Worm (Caenorhabditis elegans) whole organism, late embryonic: Measurements from ENCODE around the gene lag-2.

Experiments used
- F13H6.1 ChIP-seq: sonication (generic microtip); optimal IDR thresholded peaks from 2 replicates; lab custom pipeline; 2016; ENCODE audit warnings: missing genetic modification characterization, missing compliant biosample characterization
- ama-1 ChIP-seq: fragments of 150-350 bp; optimal IDR thresholded peaks from 2 replicates; lab custom pipeline; 2014
- ceh-30 ChIP-seq: fragments of 150-350 bp; optimal IDR thresholded peaks from 2 replicates; lab custom pipeline; 2014; ENCODE audit warnings: missing biosample characterization, missing genetic modification characterization
- ceh-31 ChIP-seq: sonication (generic microtip); optimal IDR thresholded peaks from 2 replicates; lab custom pipeline; 2016; ENCODE audit warnings: missing genetic modification characterization, missing compliant biosample characterization
- ceh-34 ChIP-seq: sonication (generic microtip); optimal IDR thresholded peaks from 2 replicates; lab custom pipeline; 2016; ENCODE audit warnings: mild to moderate bottlenecking, missing genetic modification characterization, missing compliant biosample characterization
- ceh-45 ChIP-seq: fragments of 200-800 bp; sonication (Bioruptor generic); IDR thresholded peaks from 2 replicates; pipeline ENCODE4 v1.3.6; 2022; ENCODE audit warnings: missing genetic modification reagents, missing genetic modification characterization, missing compliant biosample characterization
- ceh-48 ChIP-seq: sonication (generic microtip); optimal IDR thresholded peaks from 2 replicates; lab custom pipeline; 2016; ENCODE audit warnings: missing genetic modification characterization, inconsistent platforms, missing compliant biosample characterization
- ceh-6 ChIP-seq: fragments of 200-800 bp; sonication (Bioruptor generic); optimal IDR thresholded peaks from 2 replicates; lab custom pipeline; 2018; ENCODE audit warnings: mild to moderate bottlenecking, missing genetic modification characterization, missing compliant biosample characterization
- dmd-4 ChIP-seq: sonication (generic microtip); optimal IDR thresholded peaks from 2 replicates; lab custom pipeline; 2016; ENCODE audit warnings: borderline replicate concordance, missing genetic modification characterization, missing compliant biosample characterization
- dve-1 ChIP-seq: sonication (generic microtip); optimal IDR thresholded peaks from 2 replicates; lab custom pipeline; 2017; ENCODE audit warnings: antibody characterized with exemption, mild to moderate bottlenecking, missing genetic modification characterization, missing compliant biosample characterization
- elt-2 ChIP-seq: sonication (generic microtip); optimal IDR thresholded peaks from 2 replicates; lab custom pipeline; 2016; ENCODE audit warnings: missing genetic modification reagents, missing genetic modification characterization, missing compliant biosample characterization
- elt-4 ChIP-seq: sonication (generic microtip); optimal IDR thresholded peaks from 2 replicates; lab custom pipeline; 2016; ENCODE audit warnings: missing genetic modification characterization, missing compliant biosample characterization
- eyg-1 ChIP-seq: sonication (generic microtip); optimal IDR thresholded peaks from 2 replicates; lab custom pipeline; 2016; ENCODE audit warnings: missing genotype, missing genetic modification characterization, missing compliant biosample characterization
- fax-1 ChIP-seq: sonication (generic microtip); optimal IDR thresholded peaks from 2 replicates; lab custom pipeline; 2016; ENCODE audit warnings: missing genotype, missing genetic modification characterization, missing compliant biosample characterization
- fkh-10 ChIP-seq: fragments of 150-350 bp; optimal IDR thresholded peaks from 2 replicates; lab custom pipeline; 2014; ENCODE audit warnings: missing biosample characterization, missing genetic modification reagents, missing genetic modification characterization
- gmeb-2 ChIP-seq: sonication (generic microtip); optimal IDR thresholded peaks from 2 replicates; lab custom pipeline; 2016; ENCODE audit warnings: missing genetic modification characterization, inconsistent platforms, missing compliant biosample characterization
- hlh-13 ChIP-seq: fragments of 200-800 bp; sonication (Bioruptor generic); optimal IDR thresholded peaks from 2 replicates; lab custom pipeline; 2018; ENCODE audit warnings: mild to moderate bottlenecking, missing genetic modification characterization, missing compliant biosample characterization
- hlh-15 ChIP-seq: sonication (generic microtip); optimal IDR thresholded peaks from 2 replicates; lab custom pipeline; 2016; ENCODE audit warnings: missing genetic modification characterization, missing compliant biosample characterization
- lim-6 ChIP-seq: sonication (generic microtip); optimal IDR thresholded peaks from 2 replicates; lab custom pipeline; 2016; ENCODE audit warnings: missing genetic modification characterization, missing compliant biosample characterization
- mec-3 ChIP-seq: sonication (generic microtip); optimal IDR thresholded peaks from 2 replicates; lab custom pipeline; 2016; ENCODE audit warnings: borderline replicate concordance, missing genetic modification characterization, missing compliant biosample characterization
- nfya-1 ChIP-seq: sonication (generic microtip); optimal IDR thresholded peaks from 2 replicates; lab custom pipeline; 2017; ENCODE audit warnings: missing genetic modification characterization, mild to moderate bottlenecking, missing compliant biosample characterization, antibody characterized with exemption, moderate library complexity
- nhr-11 ChIP-seq: fragments of 150-350 bp; optimal IDR thresholded peaks from 2 replicates; lab custom pipeline; 2014; ENCODE audit warnings: missing biosample characterization, missing genetic modification characterization
- nhr-232 ChIP-seq: sonication (generic microtip); optimal IDR thresholded peaks from 2 replicates; lab custom pipeline; 2016; ENCODE audit warnings: missing genetic modification characterization, missing compliant biosample characterization
- npax-4 ChIP-seq: sonication (generic microtip); optimal IDR thresholded peaks from 2 replicates; lab custom pipeline; 2016; ENCODE audit warnings: missing genetic modification characterization, missing compliant biosample characterization
- odd-2 ChIP-seq: sonication (generic microtip); optimal IDR thresholded peaks from 2 replicates; lab custom pipeline; 2017; ENCODE audit warnings: antibody characterized with exemption, mild to moderate bottlenecking, missing genetic modification characterization, missing compliant biosample characterization
- pag-3 ChIP-seq: sonication (generic microtip); optimal IDR thresholded peaks from 2 replicates; lab custom pipeline; 2016; ENCODE audit warnings: missing compliant biosample characterization, missing genetic modification characterization, borderline replicate concordance
- pat-9 ChIP-seq: fragments of 200-800 bp; sonication (Bioruptor generic); optimal IDR thresholded peaks from 2 replicates; lab custom pipeline; 2018; ENCODE audit warnings: mild to moderate bottlenecking, missing genetic modification characterization, moderate library complexity, missing compliant biosample characterization
- pax-1 ChIP-seq: fragments of 150-350 bp; optimal IDR thresholded peaks from 2 replicates; lab custom pipeline; 2014; ENCODE audit warnings: missing biosample characterization, missing genetic modification characterization
- pqm-1 ChIP-seq: sonication (generic microtip); optimal IDR thresholded peaks from 2 replicates; lab custom pipeline; 2016; ENCODE audit warnings: missing genetic modification characterization, missing compliant biosample characterization
- rnt-1 ChIP-seq: sonication (generic microtip); optimal IDR thresholded peaks from 2 replicates; lab custom pipeline; 2016; ENCODE audit warnings: missing genetic modification characterization, missing compliant biosample characterization
- sdc-2 ChIP-seq: sonication (generic microtip); optimal IDR thresholded peaks from 2 replicates; lab custom pipeline; 2016; ENCODE audit warnings: missing genotype, missing genetic modification characterization, missing compliant biosample characterization
- sox-2 ChIP-seq: fragments of 200-800 bp; sonication (Bioruptor generic); IDR thresholded peaks from 2 replicates; pipeline ENCODE4 v1.3.6; 2022; ENCODE audit warnings: missing genetic modification reagents, missing genetic modification characterization, missing compliant biosample characterization
- syd-9 ChIP-seq: sonication (generic microtip); optimal IDR thresholded peaks from 2 replicates; lab custom pipeline; 2016; ENCODE audit warnings: mild to moderate bottlenecking, missing genetic modification characterization, moderate library complexity, missing compliant biosample characterization
- tbx-7 ChIP-seq: sonication (generic microtip); optimal IDR thresholded peaks from 2 replicates; lab custom pipeline; 2016; ENCODE audit warnings: missing genotype, missing genetic modification characterization, missing compliant biosample characterization
- ttx-3 ChIP-seq: sonication (generic microtip); optimal IDR thresholded peaks from 2 replicates; lab custom pipeline; 2016; ENCODE audit warnings: missing genetic modification reagents, missing genetic modification characterization, missing compliant biosample characterization
- unc-55 ChIP-seq: sonication (generic microtip); optimal IDR thresholded peaks from 2 replicates; lab custom pipeline; 2017; ENCODE audit warnings: missing biosample characterization, missing genetic modification reagents, missing genetic modification characterization
- ztf-16 ChIP-seq: sonication (generic microtip); optimal IDR thresholded peaks from 2 replicates; lab custom pipeline; 2017; ENCODE audit warnings: missing genetic modification characterization, missing compliant biosample characterization

The lag-2 gene

ce11 chrV:3169838-3170237 is 18.3 kb upstream of the lag-2 start, which contains the start of gene srbc-6:
Gene srbc-6, plus strand, starts transcription at chrV:3170138.
- TF ChIP-seq sox-2 = no peak
- no peak for TF ChIP-seq fkh-10 (GFP tag; lab: Kevin White, UChicago)
- no peak for TF ChIP-seq dve-1
- no peak for TF ChIP-seq eyg-1 (tag; lab: Kevin White, UChicago)
- TF ChIP-seq tbx-7 = no peak
- TF ChIP-seq syd-9 (tag; lab: Kevin White, UChicago) = no peak
- TF ChIP-seq mec-3 (tag; lab: Kevin White, UChicago) = no peak
- TF ChIP-seq ttx-3 (tag; lab: Kevin White, UChicago) = no peak
- no peak for TF ChIP-seq dmd-4 (tag; lab: Kevin White, UChicago)
- TF ChIP-seq hlh-13 (GFP tag; lab: Kevin White, UChicago) = no peak
- no peak for TF ChIP-seq odd-2 (tag; lab: Kevin White, UChicago)
- TF ChIP-seq pag-3 (tag; lab: Kevin White, UChicago) = no peak

- no peak for TF ChIP-seq rnt-1
- no peak for TF ChIP-seq ceh-30 (tag; lab: Kevin White, UChicago)
- TF ChIP-seq pax-1 (tag; lab: Kevin White, UChicago) = no peak
- TF ChIP-seq ztf-16 (tag; lab: Kevin White, UChicago) = no peak
- no peak for TF ChIP-seq unc-55 (GFP tag; lab: Kevin White, UChicago)
- no peak for TF ChIP-seq nfya-1 (tag; lab: Kevin White, UChicago)
- TF ChIP-seq ceh-48 (tag; lab: Kevin White, UChicago) = no peak
- no peak for TF ChIP-seq npax-4
- no peak for TF ChIP-seq lim-6 (tag; lab: Kevin White, UChicago)
- TF ChIP-seq pat-9 (tag; lab: Kevin White, UChicago) = no peak
- TF ChIP-seq ama-1 = no peak
- TF ChIP-seq ceh-34 (tag; lab: Kevin White, UChicago) = no peak
Observed at ce11 chrV:3171625-3172024, 16.5 kb upstream of the lag-2 start.

ce11 chrV:3176161-3176560 is 12.0 kb upstream of the lag-2 start, which contains the start of gene srab-8:
Gene srab-8, plus strand, starts transcription at chrV:3176461.
- TF ChIP-seq ceh-31 = no peak
- TF ChIP-seq elt-4 (tag; lab: Kevin White, UChicago) = no peak
- no peak for TF ChIP-seq ceh-6 (GFP tag; lab: Kevin White, UChicago)
- no peak for TF ChIP-seq sdc-2 (tag; lab: Kevin White, UChicago)

- TF ChIP-seq F13H6.1 (tag; lab: Kevin White, UChicago) (no peak), ceh-30 (tag; lab: Kevin White, UChicago) (no peak), fax-1 (no peak), ceh-6 (GFP tag; lab: Kevin White, UChicago) (no peak), hlh-15 (no peak), ceh-45 (GFP tag; lab: Robert Waterston, UW) (no peak), ceh-31 (no peak), gmeb-2 (tag; lab: Kevin White, UChicago) (no peak), pqm-1 (tag; lab: Kevin White, UChicago) (no peak), eyg-1 (tag; lab: Kevin White, UChicago) (no peak), nhr-11 (no peak)
Observed at ce11 chrV:3185855-3186254, 2.3 kb upstream of the lag-2 start.

- TF ChIP-seq ceh-30 (tag; lab: Kevin White, UChicago) = peak; percentile 90
- TF ChIP-seq nhr-232 (tag; lab: Kevin White, UChicago) = no peak
- TF ChIP-seq elt-2 (tag; lab: Kevin White, UChicago) = peak; percentile 74
Observed at ce11 chrV:3193091-3193608, 5.0 kb downstream of the lag-2 start, which contains the start of the genes Y73C8B.3 and Y73C8B.9. Gene Y73C8B.3, minus strand, starts transcription at chrV:3193237. Gene Y73C8B.9, plus strand, starts transcription at chrV:3193558.
